Worm (Caenorhabditis elegans) whole organism, late embryonic: Measurements from ENCODE around the gene nlp-29.

Source experiments
- ceh-30 ChIP-seq: fragments of 150-350 bp; optimal IDR thresholded peaks from 2 replicates; lab custom pipeline; 2014; ENCODE audit warnings: missing biosample characterization, missing genetic modification characterization
- ceh-45 ChIP-seq: fragments of 200-800 bp; sonication (Bioruptor generic); IDR thresholded peaks from 2 replicates; pipeline ENCODE4 v1.3.6; 2022; ENCODE audit warnings: missing genetic modification reagents, missing genetic modification characterization, missing compliant biosample characterization
- elt-4 ChIP-seq: sonication (generic microtip); optimal IDR thresholded peaks from 2 replicates; lab custom pipeline; 2016; ENCODE audit warnings: missing genetic modification characterization, missing compliant biosample characterization

- no peak for TF ChIP-seq ceh-45 (GFP tag; lab: Robert Waterston, UW)
- TF ChIP-seq ceh-30 (tag; lab: Kevin White, UChicago) = no peak
- no peak for TF ChIP-seq elt-4 (tag; lab: Kevin White, UChicago)
Measured at ce11 chrV:3968929-3969328, 15.3 kb upstream of the nlp-29 start.
